Worm (Caenorhabditis elegans): Measurements from ENCODE around the gene spin-1.

DNA sequence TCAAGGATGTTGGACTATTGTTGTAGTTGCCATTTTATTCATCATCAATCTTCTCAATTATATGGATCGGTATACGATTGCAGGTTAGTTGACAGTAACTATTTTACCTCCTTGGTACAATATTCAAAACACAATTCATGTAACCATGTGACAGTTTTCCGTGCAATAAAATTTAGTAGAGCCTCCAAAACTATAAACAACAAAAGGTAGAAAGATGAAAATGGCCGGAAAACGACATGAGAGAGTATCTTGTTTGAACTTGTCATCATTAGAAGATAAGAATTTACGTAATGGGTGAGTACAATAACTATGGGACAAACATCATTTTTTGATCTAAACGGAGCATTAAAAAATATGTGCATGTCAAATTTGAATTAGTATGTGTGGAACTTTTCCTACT is 357 bp downstream of the spin-1 start:
- TF ChIP-seq unc-130 (tag; optimal IDR thresholded peaks at IDR 0.05) (no peak), grh-1 (GFP tag; IDR thresholded peaks at IDR 0.05) (no peak), lsy-2 (tag; optimal IDR thresholded peaks at IDR 0.05) (no peak), nhr-28 (tag; optimal IDR thresholded peaks at IDR 0.05) (no peak), lin-15B (tag; optimal IDR thresholded peaks at IDR 0.05) (no peak), unc-86 (tag; optimal IDR thresholded peaks at IDR 0.05) (no peak), lin-13 (GFP tag; optimal IDR thresholded peaks at IDR 0.05) (no peak), mdl-1 (tag; optimal IDR thresholded peaks at IDR 0.05) (no peak), nhr-11 (tag; optimal IDR thresholded peaks at IDR 0.05) (no peak), lin-39 (tag; optimal IDR thresholded peaks at IDR 0.05) (no peak), efl-1 (optimal IDR thresholded peaks at IDR 0.05) (no peak), efl-1 (GFP tag; optimal IDR thresholded peaks at IDR 0.05 in 1 of 2) (no peak), aly-2 (tag; optimal IDR thresholded peaks at IDR 0.05) (no peak), ama-1 (optimal IDR thresholded peaks at IDR 0.05) (no peak)
